Fruit fly (Drosophila melanogaster) whole organism, adult: ENCODE results near the gene ric8a.

Experiments
- CG14711 ChIP-seq: fragments of 200-800 bp; sonication (Bioruptor generic); optimal IDR thresholded peaks from 2 replicates; lab custom pipeline; 2018; ENCODE audit warnings: missing biosample characterization, mild to moderate bottlenecking, missing genetic modification characterization, moderate library complexity
- CG7101 ChIP-seq: fragments of 200-800 bp; sonication (Bioruptor generic); optimal IDR thresholded peaks from 2 replicates; lab custom pipeline; 2018; ENCODE audit warnings: missing biosample characterization, mild to moderate bottlenecking, missing genetic modification characterization, moderate library complexity
- Hr96 ChIP-seq: fragments of 200-800 bp; sonication (Bioruptor generic); optimal IDR thresholded peaks from 2 replicates; lab custom pipeline; 2016; ENCODE audit warnings: missing biosample characterization, missing genetic modification characterization
- cic ChIP-seq: fragments of 200-800 bp; sonication (Bioruptor generic); optimal IDR thresholded peaks from 2 replicates; lab custom pipeline; 2017; ENCODE audit warnings: missing biosample characterization, mild to moderate bottlenecking, missing genetic modification characterization, moderate library complexity
- cnc ChIP-seq, 2 experiments: fragments of >200 bp; optimal IDR thresholded peaks; 2 replicates each; lab custom pipeline; 2017

DNA sequence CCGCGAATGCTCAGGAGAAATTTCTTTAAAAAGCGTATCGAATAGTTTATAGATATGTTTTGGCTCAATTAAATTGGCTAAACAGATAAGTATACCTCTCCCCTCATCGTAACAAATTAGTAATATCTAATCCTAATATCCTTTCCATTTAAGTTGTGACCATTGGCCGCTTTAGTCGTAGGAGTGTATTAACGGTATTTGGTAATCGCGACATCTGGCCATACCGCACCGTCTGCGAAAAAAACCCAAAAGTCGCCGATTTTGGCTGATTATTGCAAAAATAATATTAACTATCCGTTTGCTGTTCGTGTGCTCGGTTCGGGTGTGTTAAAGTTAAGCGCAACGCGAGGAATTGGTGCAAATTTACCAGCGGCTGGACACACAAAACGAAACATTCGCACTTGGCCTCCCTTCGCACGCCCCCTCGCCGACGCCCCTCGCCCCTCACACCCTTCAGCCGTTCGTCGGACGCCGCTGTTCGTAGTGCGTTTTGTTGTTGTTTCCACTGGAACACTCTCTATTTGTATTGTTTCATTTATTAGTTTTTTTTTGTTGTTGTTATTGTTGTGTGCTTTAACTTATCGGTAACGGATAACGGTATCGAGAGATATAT, 8.7 kb upstream of the ric8a start, which contains the start of the genes amx and Dsor1:
- TF ChIP-seq CG14711 (tag; lab: Kevin White, UChicago) (no peak), Hr96 (GFP tag; lab: Kevin White, UChicago) (no peak), cic (GFP tag; lab: Kevin White, UChicago) (no peak), CG7101 (tag; lab: Kevin White, UChicago) (peak; percentile 24), cnc (optimal IDR thresholded peaks at IDR 0.05; lab: Kevin White, UChicago) (no peak)
